Worm (Caenorhabditis elegans) whole organism, L4 larva: ENCODE results near the gene F32H5.4.

Experiments
- F10B5.3 ChIP-seq: sonication (generic microtip); optimal IDR thresholded peaks from 2 replicates; lab custom pipeline; 2016; ENCODE audit warnings: mild to moderate bottlenecking, missing genetic modification characterization, missing compliant biosample characterization
- F26F4.8 ChIP-seq: fragments of 200-800 bp; sonication (Bioruptor generic); conservative IDR thresholded peaks from 2 replicates; pipeline ENCODE4 v1.3.6; 2022; ENCODE audit warnings: missing genetic modification characterization, missing compliant biosample characterization
- R02D3.7 ChIP-seq: fragments of 150-350 bp; sonication (generic microtip); optimal IDR thresholded peaks from 3 replicates; lab custom pipeline; 2014; ENCODE audit warnings: missing biosample characterization, missing genetic modification characterization
- Y105C5A.15 ChIP-seq: fragments of 200-800 bp; sonication (Bioruptor generic); IDR thresholded peaks from 2 replicates; pipeline ENCODE4 v1.3.6; 2022; ENCODE audit warnings: missing genetic modification characterization, missing compliant biosample characterization
- Y75B8A.6 ChIP-seq: fragments of 200-800 bp; sonication (Bioruptor generic); IDR thresholded peaks from 2 replicates; pipeline ENCODE4 v1.3.6; 2022; ENCODE audit warnings: missing genetic modification reagents, missing genetic modification characterization, missing compliant biosample characterization
- ZK546.5 ChIP-seq, 2 experiments: sonication (generic microtip); optimal IDR thresholded peaks; 2 replicates each; lab custom pipeline; 2017; ENCODE audit warnings: missing biosample characterization in 2 of 2, missing genetic modification characterization in 2 of 2
- ceh-20 ChIP-seq: fragments of 200-800 bp; sonication (Bioruptor generic); IDR thresholded peaks from 2 replicates; pipeline ENCODE4 v1.3.6; 2022; ENCODE audit warnings: missing genetic modification reagents, missing genetic modification characterization, missing compliant biosample characterization
- ceh-28 ChIP-seq: fragments of 150-350 bp; optimal IDR thresholded peaks from 2 replicates; lab custom pipeline; 2014; ENCODE audit warnings: missing biosample characterization, missing genetic modification reagents, missing genetic modification characterization
- ceh-62 ChIP-seq: sonication (generic microtip); optimal IDR thresholded peaks from 2 replicates; lab custom pipeline; 2017; ENCODE audit warnings: missing biosample characterization, missing genetic modification characterization
- ceh-82 ChIP-seq: sonication (generic microtip); optimal IDR thresholded peaks from 2 replicates; lab custom pipeline; 2017; ENCODE audit warnings: missing biosample characterization, missing genetic modification characterization
- ces-1 ChIP-seq: fragments of 150-350 bp; sonication (generic microtip); optimal IDR thresholded peaks from 4 replicates; lab custom pipeline; 2014; ENCODE audit warnings: missing biosample characterization, missing genetic modification reagents, missing genetic modification characterization
- dmd-6 ChIP-seq: fragments of 200-800 bp; sonication (Bioruptor generic); IDR thresholded peaks from 2 replicates; pipeline ENCODE4 v1.3.6; 2022; ENCODE audit warnings: missing genetic modification reagents, missing genetic modification characterization, missing compliant biosample characterization
- dmd-8 ChIP-seq: fragments of 200-800 bp; sonication (Bioruptor generic); IDR thresholded peaks from 2 replicates; pipeline ENCODE4 v1.3.6; 2022; ENCODE audit warnings: missing genetic modification characterization, missing compliant biosample characterization
- dpl-1 ChIP-seq: fragments of 150-350 bp; optimal IDR thresholded peaks from 2 replicates; lab custom pipeline; 2014; ENCODE audit warnings: missing biosample characterization, missing genetic modification reagents, missing genetic modification characterization
- duxl-1 ChIP-seq: sonication (generic microtip); optimal IDR thresholded peaks from 2 replicates; lab custom pipeline; 2016; ENCODE audit warnings: mild to moderate bottlenecking, missing genetic modification characterization, moderate library complexity, missing compliant biosample characterization; ENCODE audit not compliant: poor library complexity
- dve-1 ChIP-seq: sonication (generic microtip); optimal IDR thresholded peaks from 2 replicates; lab custom pipeline; 2017; ENCODE audit warnings: antibody characterized with exemption, mild to moderate bottlenecking, missing genetic modification characterization, missing compliant biosample characterization; ENCODE audit not compliant: insufficient read depth
- fkh-10 ChIP-seq: fragments of 150-350 bp; optimal IDR thresholded peaks from 2 replicates; lab custom pipeline; 2014; ENCODE audit warnings: missing biosample characterization, missing genetic modification reagents, missing genetic modification characterization
- fos-1 ChIP-seq: fragments of 150-350 bp; optimal IDR thresholded peaks from 2 replicates; lab custom pipeline; 2014; ENCODE audit warnings: missing biosample characterization, missing genetic modification characterization
- hlh-30 ChIP-seq: sonication (generic microtip); optimal IDR thresholded peaks from 2 replicates; lab custom pipeline; 2017; ENCODE audit warnings: antibody characterized with exemption, mild to moderate bottlenecking, missing genetic modification characterization, missing compliant biosample characterization; ENCODE audit not compliant: insufficient read depth
- jun-1 ChIP-seq: fragments of 150-350 bp; optimal IDR thresholded peaks from 2 replicates; lab custom pipeline; 2014; ENCODE audit warnings: missing biosample characterization, missing genetic modification reagents, missing genetic modification characterization
- lin-13 ChIP-seq: fragments of 150-350 bp; optimal IDR thresholded peaks from 2 replicates; lab custom pipeline; 2014; ENCODE audit warnings: missing biosample characterization, missing genetic modification reagents, missing genetic modification characterization
- lin-15B ChIP-seq: fragments of 150-350 bp; sonication (generic microtip); optimal IDR thresholded peaks from 3 replicates; lab custom pipeline; 2014; ENCODE audit warnings: missing biosample characterization, missing genetic modification characterization
- madf-5 ChIP-seq, 2 experiments: fragments of 200-800 bp; sonication (Bioruptor generic); IDR thresholded peaks; 2 replicates each; pipeline ENCODE4 v1.3.6; 2022; ENCODE audit warnings: missing compliant biosample characterization in 2 of 2, missing genetic modification characterization in 2 of 2
- mdl-1 ChIP-seq, 2 experiments: fragments of 150-350 bp in 1 of 2; sonication (generic microtip) in 1 of 2; optimal IDR thresholded peaks; 2 replicates each; lab custom pipeline; 2014 to 2017; ENCODE audit warnings: missing biosample characterization in 2 of 2, missing genetic modification characterization in 2 of 2
- mxl-2 ChIP-seq: fragments of 200-800 bp; sonication (Bioruptor generic); conservative IDR thresholded peaks from 2 replicates; pipeline ENCODE4 v1.3.6; 2022; ENCODE audit warnings: missing genetic modification reagents, missing genetic modification characterization, missing compliant biosample characterization
- mxl-3 ChIP-seq: fragments of 200-800 bp; sonication (Bioruptor generic); optimal IDR thresholded peaks from 2 replicates; lab custom pipeline; 2018; ENCODE audit warnings: mild to moderate bottlenecking, missing genetic modification characterization, missing compliant biosample characterization
- nhr-6 ChIP-seq: fragments of 150-350 bp; optimal IDR thresholded peaks from 2 replicates; lab custom pipeline; 2014; ENCODE audit warnings: missing biosample characterization, missing genetic modification characterization
- php-3 ChIP-seq: fragments of 200-800 bp; sonication (Bioruptor generic); IDR thresholded peaks from 2 replicates; pipeline ENCODE4 v1.3.6; 2022; ENCODE audit warnings: missing genetic modification reagents, missing genetic modification characterization, missing compliant biosample characterization
- pqm-1 ChIP-seq: sonication (generic microtip); optimal IDR thresholded peaks from 2 replicates; lab custom pipeline; 2017; ENCODE audit warnings: missing biosample characterization, missing genetic modification characterization
- snpc-4 ChIP-seq: fragments of 150-350 bp; optimal IDR thresholded peaks from 2 replicates; lab custom pipeline; 2014; ENCODE audit warnings: missing biosample characterization, missing genetic modification characterization
- spr-3 ChIP-seq: fragments of 200-800 bp; sonication (Bioruptor generic); optimal IDR thresholded peaks from 2 replicates; lab custom pipeline; 2018; ENCODE audit warnings: mild to moderate bottlenecking, missing genetic modification characterization, missing compliant biosample characterization
- unc-62 ChIP-seq, 3 experiments: fragments of 150-350 bp in 1 of 3; sonication (generic microtip); optimal IDR thresholded peaks in 2 of 3; peaks in 1 of 3; 1 replicate in 1 of 3; 2 replicates in 2 of 3; lab custom pipeline; 2014 to 2017; ENCODE audit warnings: missing biosample characterization in 3 of 3, missing genetic modification characterization in 3 of 3, missing genetic modification reagents in 3 of 3, missing genotype in 1 of 3
- zfp-3 ChIP-seq: fragments of 200-800 bp; sonication (Bioruptor generic); conservative IDR thresholded peaks from 2 replicates; pipeline ENCODE4 v1.3.6; 2022; ENCODE audit warnings: missing genetic modification reagents, missing genetic modification characterization, missing compliant biosample characterization
- zip-2 ChIP-seq: fragments of 150-350 bp; optimal IDR thresholded peaks from 2 replicates; lab custom pipeline; 2014; ENCODE audit warnings: missing biosample characterization, missing genetic modification characterization

Gene F32H5.4

DNA sequence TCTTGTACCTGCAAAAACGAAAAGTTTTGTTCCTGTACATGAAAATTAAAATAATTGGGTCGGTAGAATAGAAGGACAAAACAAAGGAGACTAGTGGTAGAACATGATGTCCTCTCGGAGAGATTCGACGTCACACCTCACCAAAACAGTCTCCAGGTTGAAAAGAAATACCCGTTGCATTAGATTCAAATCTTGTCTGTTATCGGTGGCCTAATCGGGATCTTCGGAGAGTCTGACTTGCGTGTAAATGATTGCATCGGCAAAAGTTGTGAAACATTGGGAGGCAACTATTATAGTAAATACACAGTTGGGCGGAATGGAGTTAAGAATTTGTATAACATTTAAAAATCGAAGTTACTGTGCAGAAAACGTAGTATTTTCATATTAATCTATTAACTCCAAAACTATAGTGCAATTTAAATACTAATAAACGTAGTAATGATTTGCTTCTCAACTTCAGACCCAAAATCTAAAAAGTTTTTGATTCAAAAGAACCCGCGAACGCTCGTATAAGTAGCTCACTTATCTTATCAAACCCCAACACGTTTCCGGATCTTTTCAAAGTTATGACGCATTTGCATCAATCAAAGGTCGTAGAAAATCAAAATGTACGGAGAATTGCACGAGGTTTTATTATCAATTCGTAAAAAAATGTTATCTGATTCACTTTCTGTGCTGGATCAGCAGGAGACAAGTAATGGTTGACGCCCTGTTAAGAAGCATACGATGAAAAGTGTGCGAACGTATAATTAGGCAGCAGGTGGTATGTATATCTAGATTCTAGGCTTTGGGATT lies 26.8 kb upstream of the F32H5.4 start, which contains the start of gene nhr-168 (continued):
- TF ChIP-seq madf-5 (GFP tag; IDR thresholded peaks at IDR 0.05; lab: Robert Waterston, UW) (no peak), dmd-6 (peak; percentile 88), lin-15B (no peak), mxl-3 (GFP tag; lab: Kevin White, UChicago) (peak; percentile 20), mxl-2 (GFP tag; lab: Robert Waterston, UW) (no peak), fos-1 (no peak), R02D3.7 (tag; lab: Kevin White, UChicago) (no peak), dve-1 (peak; percentile 49), dmd-8 (GFP tag; lab: Robert Waterston, UW) (no peak), F10B5.3 (tag; lab: Kevin White, UChicago) (no peak), fkh-10 (no peak)

DNA sequence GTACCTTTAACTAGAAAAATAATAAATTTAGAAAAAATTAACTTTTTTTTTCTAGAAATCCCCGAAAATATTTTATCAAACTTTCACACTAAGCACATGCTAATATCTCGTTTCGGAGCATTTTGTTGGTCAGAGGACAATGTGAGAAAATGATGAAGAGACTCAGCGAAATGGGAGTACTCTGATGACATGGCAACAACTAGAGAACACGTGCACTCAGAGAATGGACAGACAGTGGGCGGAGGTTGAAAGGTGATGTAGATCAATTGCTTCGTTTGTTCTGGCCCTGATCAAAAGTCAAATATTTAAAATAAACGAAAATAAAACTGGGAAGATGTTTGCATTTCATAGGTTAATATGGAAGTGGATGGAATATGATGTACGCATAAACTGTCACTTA lies 25.9 kb upstream of the F32H5.4 start:
- TF ChIP-seq ceh-62 (tag; lab: Kevin White, UChicago): no peak
- peak; percentile 60 for TF ChIP-seq hlh-30

DNA sequence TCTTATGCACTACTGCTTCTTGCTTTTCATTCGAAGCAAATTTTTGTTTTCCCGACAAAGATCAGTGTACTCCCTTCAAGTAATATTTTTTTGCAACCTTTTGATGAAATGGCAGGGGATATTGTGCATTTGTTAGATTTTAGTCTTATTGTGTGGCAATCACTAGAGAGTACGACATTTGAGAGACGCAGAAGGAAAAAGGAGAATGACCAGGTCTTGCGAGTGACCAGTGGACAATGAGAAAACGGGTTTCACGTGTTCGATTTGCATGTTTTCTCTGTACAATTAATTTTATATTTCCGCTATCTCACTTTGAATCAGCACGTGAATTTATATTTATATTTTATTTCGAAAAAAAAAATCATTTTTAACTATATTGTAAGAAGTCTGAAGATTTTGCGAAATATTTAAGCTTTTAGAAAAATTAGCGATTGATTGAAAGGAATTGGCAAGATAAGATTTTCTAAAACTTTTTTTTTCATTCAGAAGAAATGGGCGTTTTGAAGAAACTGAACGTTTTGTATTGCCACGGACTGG lies 24.4 kb upstream of the F32H5.4 start, which contains the start of gene C50B6.9:
TSS of gene C50B6.9 (plus strand) at position 487 of the 537 bp plus-strand sequence.
- TF ChIP-seq php-3 (GFP tag; lab: Robert Waterston, UW): no peak
- no peak for TF ChIP-seq ceh-28 (tag; lab: Kevin White, UChicago)
- no peak for TF ChIP-seq ZK546.5 (tag; optimal IDR thresholded peaks at IDR 0.05; lab: Kevin White, UChicago)
- TF ChIP-seq unc-62 (GFP tag; optimal IDR thresholded peaks at IDR 0.05 in 1 of 2; lab: Kevin White, UChicago): peak in 1 of 2 experiments; percentile 28
- TF ChIP-seq unc-62 (tag; optimal IDR thresholded peaks at IDR 0.05; lab: Kevin White, UChicago): no peak
- no peak for TF ChIP-seq mxl-3 (GFP tag; lab: Kevin White, UChicago)
- TF ChIP-seq Y75B8A.6 (GFP tag; lab: Robert Waterston, UW): no peak
- TF ChIP-seq ceh-82: no peak
- TF ChIP-seq pqm-1 (tag; lab: Kevin White, UChicago): no peak
- no peak for TF ChIP-seq jun-1 (tag; lab: Kevin White, UChicago)
- peak in 1 of 2 experiments; percentile 52 for TF ChIP-seq mdl-1 (tag; optimal IDR thresholded peaks at IDR 0.05; lab: Kevin White, UChicago)
- no peak for TF ChIP-seq ces-1 (GFP tag; lab: Kevin White, UChicago)
- peak; percentile 80 for TF ChIP-seq hlh-30
- TF ChIP-seq duxl-1 (tag; lab: Kevin White, UChicago): no peak
- TF ChIP-seq lin-13 (GFP tag; lab: Kevin White, UChicago): no peak
- no peak for TF ChIP-seq F10B5.3 (tag; lab: Kevin White, UChicago)
- TF ChIP-seq nhr-6: peak; percentile 14
- no peak for TF ChIP-seq zip-2 (tag; lab: Kevin White, UChicago)
- TF ChIP-seq ceh-20: no peak
- no peak for TF ChIP-seq spr-3 (GFP tag; lab: Kevin White, UChicago)
- no peak for TF ChIP-seq R02D3.7 (tag; lab: Kevin White, UChicago)
- TF ChIP-seq Y105C5A.15 (GFP tag; lab: Robert Waterston, UW): no peak
- TF ChIP-seq dpl-1 (GFP tag; lab: Kevin White, UChicago): no peak
- TF ChIP-seq snpc-4: no peak
- TF ChIP-seq zfp-3 (GFP tag; lab: Robert Waterston, UW): no peak
- TF ChIP-seq, all 104 proteins: peak for 4

DNA sequence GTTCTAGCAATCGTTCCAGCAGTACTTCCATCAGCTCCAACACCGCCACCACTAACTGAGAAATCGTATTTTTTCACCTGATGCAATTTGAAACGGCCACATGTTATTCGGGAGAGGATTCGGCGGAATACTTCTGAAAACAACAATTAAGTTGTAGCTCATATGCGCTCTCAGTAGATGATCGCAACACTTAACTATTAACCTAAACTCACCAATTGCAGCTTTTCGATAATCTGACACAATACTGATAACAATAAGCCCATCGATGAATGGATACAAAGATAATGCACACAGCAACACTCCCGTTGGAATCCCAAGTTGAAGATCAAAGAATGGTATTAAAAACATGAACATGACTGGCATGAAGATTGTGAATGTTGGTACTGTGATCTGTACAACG lies 22.3 kb upstream of the F32H5.4 start:
- TF ChIP-seq F26F4.8 (GFP tag; lab: Robert Waterston, UW) (no peak), zfp-3 (GFP tag; lab: Robert Waterston, UW) (no peak), unc-62 (GFP tag; optimal IDR thresholded peaks at IDR 0.05 in 1 of 2; lab: Kevin White, UChicago) (peak in 1 of 2 experiments; percentile 96), unc-62 (tag; optimal IDR thresholded peaks at IDR 0.05; lab: Kevin White, UChicago) (no peak), dmd-8 (GFP tag; lab: Robert Waterston, UW) (no peak)
